Worm (Caenorhabditis elegans): Measurements from ENCODE around the gene F45G2.9.

DNA sequence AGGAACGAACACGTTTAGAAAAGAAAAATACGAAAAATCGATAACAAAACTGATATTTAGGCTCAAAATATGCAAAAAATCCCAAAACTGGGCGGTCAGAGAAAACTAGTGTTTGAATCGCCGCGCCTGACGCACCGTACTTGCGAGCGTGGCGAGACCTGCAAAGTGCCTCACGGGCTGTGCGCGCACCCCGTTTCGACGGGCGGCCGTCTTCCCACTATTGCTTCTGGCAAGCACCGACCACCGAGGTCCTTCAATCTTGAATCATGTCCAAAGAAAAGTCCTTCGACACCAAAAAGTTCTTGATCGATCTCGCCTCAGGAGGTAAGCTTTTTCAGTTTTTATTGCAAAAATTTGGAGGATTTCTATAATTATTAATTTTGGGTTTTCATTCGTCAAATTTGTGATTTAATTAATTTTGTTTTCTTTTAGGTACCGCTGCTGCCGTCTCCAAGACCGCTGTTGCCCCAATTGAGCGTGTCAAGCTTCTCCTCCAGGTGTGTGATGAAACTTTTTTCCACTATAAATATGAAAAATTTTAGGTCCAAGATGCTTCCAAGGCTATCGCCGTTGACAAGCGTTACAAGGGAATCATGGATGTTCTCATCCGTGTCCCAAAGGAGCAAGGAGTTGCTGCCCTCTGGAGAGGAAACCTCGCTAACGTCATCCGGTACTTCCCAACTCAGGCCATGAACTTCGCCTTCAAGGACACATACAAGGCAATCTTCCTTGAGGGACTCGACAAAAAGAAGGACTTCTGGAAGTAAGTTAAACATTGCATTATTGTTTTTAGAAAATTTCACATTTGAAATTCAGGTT is 26.4 kb upstream of the F45G2.9 start, which contains the start of gene ant-1.1:
- TF ChIP-seq klf-2 (GFP tag; conservative IDR thresholded peaks at IDR 0.05): peak; percentile 58; the same call in 1 of the 2 replicates
- peak; percentile 85 for TF ChIP-seq flt-1 (GFP tag; IDR thresholded peaks at IDR 0.05)
- no peak for TF ChIP-seq med-1 (GFP tag; optimal IDR thresholded peaks at IDR 0.05; ENCODE audit: insufficient read depth)
- peak; percentile 39 for TF ChIP-seq T22C8.4 (GFP tag; IDR thresholded peaks at IDR 0.05)
- no peak for TF ChIP-seq ref-1 (GFP tag; conservative IDR thresholded peaks at IDR 0.05)
- peak; percentile 85 for TF ChIP-seq ztf-23 (GFP tag; IDR thresholded peaks at IDR 0.05)

Measured in whole organism, midembryonic.